Worm (Caenorhabditis elegans) whole organism, L4/young adult: Measurements from ENCODE around the gene phy-2.

Experiments used
- W03F9.2 ChIP-seq: fragments of 150-350 bp; optimal IDR thresholded peaks from 2 replicates; lab custom pipeline; 2014; ENCODE audit warnings: missing biosample characterization, missing genetic modification characterization
- dao-5 ChIP-seq: sonication (generic microtip); optimal IDR thresholded peaks from 2 replicates; lab custom pipeline; 2016; ENCODE audit warnings: missing genotype, missing genetic modification characterization, moderate library complexity, missing compliant biosample characterization
- him-1 ChIP-seq: sonication (generic microtip); optimal IDR thresholded peaks from 2 replicates; lab custom pipeline; 2016; ENCODE audit warnings: missing genotype, missing genetic modification reagents, missing genetic modification characterization, missing compliant biosample characterization

Gene phy-2

ce11 chrIV:12211292-12211691 lies 4.5 kb downstream of the phy-2 start:
- TF ChIP-seq W03F9.2 (tag; lab: Kevin White, UChicago): no peak
- no peak for TF ChIP-seq dao-5 (tag; lab: Kevin White, UChicago)
- TF ChIP-seq him-1 (tag; lab: Kevin White, UChicago): no peak

- TF ChIP-seq dao-5 (tag; lab: Kevin White, UChicago) (no peak), him-1 (tag; lab: Kevin White, UChicago) (no peak), W03F9.2 (tag; lab: Kevin White, UChicago) (no peak)
Observed at ce11 chrIV:12208984-12209676, 6.7 kb downstream of the phy-2 start, which contains the start of the genes marb-1 and F35G2.3. TSS of gene marb-1 (minus strand) at chrIV:12209010. TSS of gene F35G2.3 (plus strand) at chrIV:12209626.

- TF ChIP-seq him-1 (tag; lab: Kevin White, UChicago) (no peak), dao-5 (tag; lab: Kevin White, UChicago) (no peak), W03F9.2 (tag; lab: Kevin White, UChicago) (no peak)
Observed at ce11 chrIV:12207873-12208272, 7.9 kb downstream of the phy-2 start.

DNA sequence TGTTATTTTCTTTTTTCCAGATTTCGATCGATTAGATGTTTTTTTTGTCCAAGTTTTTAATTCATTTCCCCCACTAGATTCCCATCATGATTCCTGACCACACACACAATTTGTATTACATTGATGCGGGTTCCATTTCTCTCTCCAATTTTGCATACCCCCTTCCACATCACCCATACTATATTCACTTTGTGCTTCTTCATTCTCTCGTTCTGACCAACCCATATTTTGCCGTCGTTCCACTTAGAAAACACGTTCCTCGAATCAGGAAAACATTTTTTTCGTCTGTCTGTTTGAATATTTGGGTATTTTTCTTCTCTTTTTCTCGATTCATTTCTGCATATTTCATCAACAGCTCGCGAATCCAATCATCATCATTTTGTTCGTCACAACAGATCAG lies 8.3 kb downstream of the phy-2 start:
- TF ChIP-seq him-1 (tag; lab: Kevin White, UChicago) (no peak), W03F9.2 (tag; lab: Kevin White, UChicago) (no peak), dao-5 (tag; lab: Kevin White, UChicago) (no peak)

DNA sequence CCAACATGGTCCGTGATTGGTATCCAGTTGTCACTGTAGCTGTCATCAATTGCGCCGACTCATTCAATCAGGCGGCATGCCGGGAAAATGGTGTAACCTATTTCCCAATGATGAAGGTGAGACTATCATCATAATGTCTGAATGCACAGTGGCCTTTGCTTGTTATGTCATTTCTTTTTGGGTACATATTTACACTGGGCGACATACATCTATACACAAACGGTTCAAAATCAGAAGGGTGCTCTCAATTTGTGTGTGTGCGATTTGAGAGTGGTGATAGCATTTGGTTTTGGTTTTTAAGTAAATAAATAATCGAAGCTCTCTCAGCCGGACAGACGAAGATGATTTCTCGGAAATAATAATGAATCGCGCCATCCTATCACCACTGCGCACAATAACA lies 11.8 kb downstream of the phy-2 start:
- TF ChIP-seq dao-5 (tag; lab: Kevin White, UChicago) (no peak), W03F9.2 (tag; lab: Kevin White, UChicago) (no peak), him-1 (tag; lab: Kevin White, UChicago) (no peak)

DNA sequence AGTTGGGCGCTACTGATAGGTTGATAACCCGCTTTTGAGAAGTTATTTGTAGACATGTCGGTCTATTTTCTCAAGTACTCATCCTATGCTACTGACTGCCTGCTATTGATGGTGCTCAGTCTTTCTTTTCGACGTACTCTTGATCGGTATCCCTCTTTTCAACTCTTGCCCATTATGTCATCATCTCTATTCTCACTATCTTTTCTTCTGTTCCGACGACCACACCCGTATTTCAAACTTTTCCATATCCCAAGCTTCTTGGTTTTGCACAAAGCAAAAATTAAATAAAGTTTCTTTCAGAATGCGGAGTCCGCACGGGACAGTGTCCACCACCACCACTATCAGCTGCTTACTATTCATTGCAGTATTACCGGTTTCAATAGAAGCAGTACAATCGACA lies 12.8 kb downstream of the phy-2 start, which contains the start of gene F35G2.1:
Gene F35G2.1, plus strand, starts transcription at position 301 of the 400 bp plus-strand sequence.
- TF ChIP-seq W03F9.2 (tag; lab: Kevin White, UChicago) (no peak), him-1 (tag; lab: Kevin White, UChicago) (no peak), dao-5 (tag; lab: Kevin White, UChicago) (no peak)

- TF ChIP-seq dao-5 (tag; lab: Kevin White, UChicago): no peak
- no peak for TF ChIP-seq W03F9.2 (tag; lab: Kevin White, UChicago)
- no peak for TF ChIP-seq him-1 (tag; lab: Kevin White, UChicago)
Observed at ce11 chrIV:12202000-12202399, 13.8 kb downstream of the phy-2 start.

DNA sequence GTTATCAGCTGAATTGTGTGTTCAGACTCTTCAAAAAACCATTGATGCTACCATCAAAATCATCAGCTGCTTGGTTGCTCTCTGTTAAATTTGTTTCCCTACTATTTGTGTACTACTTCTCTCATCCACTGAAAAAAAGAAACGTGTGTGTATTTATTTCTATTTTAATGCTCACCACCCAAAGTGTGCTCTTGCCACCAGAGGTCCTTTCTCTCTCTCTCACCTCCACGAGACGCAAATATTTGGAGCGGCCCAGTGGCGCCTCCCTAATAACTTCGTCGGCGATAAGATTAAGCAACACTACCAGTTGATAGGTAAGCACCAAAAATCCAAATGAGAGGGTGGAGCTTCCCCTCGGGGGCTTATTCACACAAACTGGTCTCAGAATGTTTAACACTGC lies 15.0 kb downstream of the phy-2 start:
- TF ChIP-seq dao-5 (tag; lab: Kevin White, UChicago) (no peak), W03F9.2 (tag; lab: Kevin White, UChicago) (no peak), him-1 (tag; lab: Kevin White, UChicago) (no peak)

DNA sequence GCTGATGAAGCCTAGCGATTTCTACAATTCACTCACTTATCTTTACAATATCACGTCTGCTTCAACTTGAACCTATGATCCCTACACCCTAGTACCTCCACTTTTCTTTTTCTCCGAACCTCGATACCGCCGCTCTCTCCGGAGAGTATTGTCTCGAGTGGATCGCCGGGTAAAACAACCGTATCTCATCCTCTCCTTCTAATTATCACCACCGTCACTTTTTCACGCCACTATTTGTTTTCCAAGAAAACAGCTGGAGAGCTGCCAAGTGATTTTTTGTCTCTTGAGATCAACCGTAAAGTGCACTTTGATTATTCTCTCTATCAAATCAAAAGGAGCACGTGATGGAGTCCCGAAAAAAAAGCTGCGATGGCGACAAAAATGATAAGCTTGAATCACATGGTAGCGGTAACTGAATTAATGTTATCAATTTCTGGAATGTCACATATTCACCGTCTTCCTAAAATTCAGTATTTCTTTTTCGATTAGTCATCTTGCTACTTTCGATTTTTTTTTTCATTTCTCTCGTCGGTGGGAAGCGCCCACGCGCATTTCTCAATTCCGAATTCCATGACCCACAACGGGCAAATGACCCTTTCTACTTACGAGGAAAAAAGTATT lies 16.1 kb downstream of the phy-2 start:
- TF ChIP-seq dao-5 (tag; lab: Kevin White, UChicago) (no peak), W03F9.2 (tag; lab: Kevin White, UChicago) (no peak), him-1 (tag; lab: Kevin White, UChicago) (no peak)

DNA sequence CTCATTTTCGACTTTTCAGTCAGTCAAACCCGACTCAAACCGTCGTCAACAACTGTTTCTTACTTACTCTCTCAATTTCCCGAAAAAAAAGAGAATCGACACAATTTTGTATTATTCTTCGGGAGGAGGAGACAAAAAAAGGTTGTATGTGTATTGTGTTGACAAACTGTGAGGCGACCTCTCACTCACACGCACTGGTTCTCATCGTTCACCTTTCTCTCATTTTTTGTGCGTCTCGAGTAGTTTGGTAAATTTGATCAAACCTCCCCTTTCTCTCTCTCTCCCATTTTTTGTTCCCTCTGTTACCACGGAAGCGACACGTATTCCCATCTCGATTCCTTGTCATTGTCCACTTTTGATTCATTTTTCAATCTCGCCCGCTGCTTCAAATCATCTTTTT lies 17.0 kb downstream of the phy-2 start:
- TF ChIP-seq him-1 (tag; lab: Kevin White, UChicago) (no peak), W03F9.2 (tag; lab: Kevin White, UChicago) (no peak), dao-5 (tag; lab: Kevin White, UChicago) (no peak)

ce11 chrIV:12197679-12198078 lies 18.1 kb downstream of the phy-2 start:
- TF ChIP-seq dao-5 (tag; lab: Kevin White, UChicago): no peak
- no peak for TF ChIP-seq W03F9.2 (tag; lab: Kevin White, UChicago)
- TF ChIP-seq him-1 (tag; lab: Kevin White, UChicago): no peak

DNA sequence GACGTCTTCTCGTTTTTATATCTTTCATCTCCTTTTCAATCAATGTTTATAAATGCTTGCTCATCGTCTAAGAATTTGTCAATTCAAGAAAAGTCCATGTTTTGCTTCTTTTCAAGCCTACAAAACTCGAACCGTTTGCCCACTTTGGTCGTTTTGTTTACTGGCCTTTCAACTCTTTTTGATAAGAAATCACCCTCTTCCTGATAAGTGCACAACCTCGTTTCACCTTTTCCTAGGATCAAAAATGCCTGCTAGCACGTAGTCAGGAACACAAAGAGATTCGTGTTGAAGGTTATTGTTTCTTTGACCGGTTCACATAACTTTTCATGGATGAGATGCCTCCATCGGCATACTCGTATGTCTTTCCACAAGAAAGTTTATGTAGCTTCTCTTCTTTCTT lies 19.2 kb downstream of the phy-2 start:
- TF ChIP-seq dao-5 (tag; lab: Kevin White, UChicago): no peak
- no peak for TF ChIP-seq him-1 (tag; lab: Kevin White, UChicago)
- TF ChIP-seq W03F9.2 (tag; lab: Kevin White, UChicago): no peak

- TF ChIP-seq W03F9.2 (tag; lab: Kevin White, UChicago) (peak; percentile 12), him-1 (tag; lab: Kevin White, UChicago) (no peak)
Observed at ce11 chrIV:12194668-12195067, 21.1 kb downstream of the phy-2 start.

ce11 chrIV:12193338-12193737 lies 22.4 kb downstream of the phy-2 start:
- TF ChIP-seq W03F9.2 (tag; lab: Kevin White, UChicago) (no peak), dao-5 (tag; lab: Kevin White, UChicago) (no peak), him-1 (tag; lab: Kevin White, UChicago) (no peak)
